Worm (Caenorhabditis elegans) whole organism, L4/young adult: ENCODE results near the gene cnnm-3.

Experiments
- W03F9.2 ChIP-seq: fragments of 150-350 bp; optimal IDR thresholded peaks from 2 replicates; lab custom pipeline; 2014; ENCODE audit warnings: missing biosample characterization, missing genetic modification characterization
- dao-5 ChIP-seq: sonication (generic microtip); optimal IDR thresholded peaks from 2 replicates; lab custom pipeline; 2016; ENCODE audit warnings: missing genotype, missing genetic modification characterization, moderate library complexity, missing compliant biosample characterization
- him-1 ChIP-seq: sonication (generic microtip); optimal IDR thresholded peaks from 2 replicates; lab custom pipeline; 2016; ENCODE audit warnings: missing genotype, missing genetic modification reagents, missing genetic modification characterization, missing compliant biosample characterization

The cnnm-3 gene

DNA sequence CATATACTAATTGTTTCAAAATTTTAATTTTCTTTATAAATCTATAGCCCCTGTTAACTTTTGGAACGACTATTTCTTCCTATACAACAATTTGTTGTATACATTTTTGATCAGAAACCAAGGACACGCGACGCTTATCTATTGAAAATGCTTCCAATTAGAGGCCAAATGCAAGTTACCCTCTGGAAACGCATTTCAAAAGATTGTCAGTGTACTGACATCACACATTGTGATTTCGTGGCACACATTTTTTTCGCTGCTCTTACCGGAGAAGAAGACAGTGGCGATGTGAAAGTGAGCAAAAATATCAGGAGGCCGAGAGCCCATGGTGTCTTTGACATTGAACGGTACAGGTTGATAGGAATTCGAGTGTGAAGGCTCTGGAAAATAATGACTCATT is at the start of gene cnnm-3:
Gene cnnm-3, minus strand, starts transcription at position 382 of the 400 bp plus-strand sequence.
- TF ChIP-seq dao-5 (tag; lab: Kevin White, UChicago) = no peak

DNA sequence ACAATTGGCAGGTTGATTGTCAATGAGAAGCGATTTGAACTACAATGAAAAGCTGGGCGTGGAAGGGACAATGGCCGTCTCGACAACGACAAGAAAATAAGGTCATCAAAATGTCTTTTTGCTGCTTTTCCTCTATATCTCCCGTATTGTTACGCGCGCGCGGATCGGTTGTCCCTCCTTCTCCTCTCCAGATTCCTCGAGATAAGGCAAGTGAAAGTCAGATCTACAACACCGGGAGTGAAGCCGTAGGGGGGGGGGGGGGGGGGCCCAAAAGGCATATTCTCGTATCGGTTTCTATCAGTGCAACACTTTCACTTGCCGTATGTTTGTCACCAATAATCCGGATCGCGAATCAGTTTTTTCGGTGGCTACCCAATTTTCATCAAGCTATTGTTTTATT is 48.7 kb upstream of the cnnm-3 start, which contains the start of gene wrt-2:
Gene wrt-2, minus strand, starts transcription at position 46 of the 400 bp plus-strand sequence.
- TF ChIP-seq W03F9.2 (tag; lab: Kevin White, UChicago) (no peak), dao-5 (tag; lab: Kevin White, UChicago) (no peak), him-1 (tag; lab: Kevin White, UChicago) (no peak)

DNA sequence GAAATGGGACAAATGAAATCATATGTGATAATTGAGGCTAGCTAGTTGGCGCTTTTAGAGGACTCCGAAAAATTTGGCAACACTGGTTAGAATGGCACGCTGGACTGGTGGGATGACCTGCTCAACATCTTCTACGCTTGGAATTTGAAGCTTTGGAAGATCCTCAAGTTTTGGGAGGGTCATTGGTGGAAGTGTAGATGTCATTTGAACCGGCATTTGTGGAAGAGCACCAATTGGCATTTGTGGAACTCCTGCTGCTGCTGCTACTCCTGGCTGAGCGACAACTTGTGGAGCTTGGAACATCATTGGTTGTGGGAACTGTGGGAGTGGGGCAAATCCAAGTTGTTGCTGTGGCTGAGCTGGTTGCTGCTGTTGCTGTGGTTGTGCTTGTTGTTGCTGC is 46.8 kb upstream of the cnnm-3 start:
- no peak for TF ChIP-seq dao-5 (tag; lab: Kevin White, UChicago)
- TF ChIP-seq W03F9.2 (tag; lab: Kevin White, UChicago) = no peak
- TF ChIP-seq him-1 (tag; lab: Kevin White, UChicago) = no peak

DNA sequence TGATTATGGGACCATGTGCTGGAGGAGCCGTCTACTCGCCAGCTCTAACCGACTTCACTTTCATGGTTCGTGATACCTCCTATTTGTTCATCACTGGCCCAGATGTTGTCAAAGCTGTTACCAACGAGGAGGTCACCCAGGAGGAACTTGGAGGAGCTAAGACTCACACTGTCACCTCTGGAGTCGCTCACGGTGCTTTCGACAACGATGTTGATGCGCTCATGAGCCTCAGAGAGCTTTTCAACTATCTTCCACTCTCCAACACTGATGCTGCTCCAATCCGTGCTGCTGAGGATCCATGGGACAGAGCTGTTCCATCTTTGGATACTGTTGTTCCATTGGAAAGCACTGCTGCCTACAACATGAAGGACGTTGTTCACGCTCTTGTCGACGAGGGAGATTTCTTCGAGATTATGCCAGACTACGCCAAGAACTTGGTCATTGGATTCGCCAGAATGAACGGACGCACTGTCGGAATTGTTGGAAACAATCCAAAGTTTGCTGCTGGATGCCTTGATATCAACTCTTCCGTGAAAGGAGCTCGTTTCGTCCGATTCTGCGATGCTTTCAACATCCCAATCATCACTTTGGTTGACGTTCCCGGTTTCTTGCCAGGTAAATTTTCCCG is 45.6 kb upstream of the cnnm-3 start:
- no peak for TF ChIP-seq dao-5 (tag; lab: Kevin White, UChicago)
- no peak for TF ChIP-seq him-1 (tag; lab: Kevin White, UChicago)
- no peak for TF ChIP-seq W03F9.2 (tag; lab: Kevin White, UChicago)

DNA sequence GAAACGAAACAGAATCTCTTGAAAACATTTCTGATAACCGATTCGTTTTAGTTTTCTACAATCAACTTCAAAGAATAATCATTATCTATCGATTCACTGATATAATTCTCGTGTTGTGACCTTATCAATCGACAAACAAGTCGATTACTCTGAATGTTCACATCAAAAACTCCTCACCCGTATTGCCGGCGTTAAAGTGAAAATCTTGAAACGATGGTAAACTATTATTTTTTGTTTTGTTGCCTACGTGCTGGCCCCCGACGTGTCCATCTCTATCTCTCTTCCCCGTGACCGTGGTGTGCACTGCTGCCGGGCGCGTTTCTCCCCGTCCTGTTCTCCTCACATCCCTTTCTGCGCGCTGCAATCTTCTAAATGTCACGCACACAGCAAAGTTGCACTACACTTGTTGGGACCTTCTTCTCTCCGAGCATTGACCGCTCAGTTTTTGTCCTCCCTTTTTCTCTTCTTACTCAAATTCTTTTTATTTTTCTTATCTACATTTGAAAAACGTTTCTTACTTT is 44.3 kb upstream of the cnnm-3 start:
- peak; percentile 26 for TF ChIP-seq W03F9.2 (tag; lab: Kevin White, UChicago)
- no peak for TF ChIP-seq him-1 (tag; lab: Kevin White, UChicago)
- TF ChIP-seq dao-5 (tag; lab: Kevin White, UChicago) = no peak

DNA sequence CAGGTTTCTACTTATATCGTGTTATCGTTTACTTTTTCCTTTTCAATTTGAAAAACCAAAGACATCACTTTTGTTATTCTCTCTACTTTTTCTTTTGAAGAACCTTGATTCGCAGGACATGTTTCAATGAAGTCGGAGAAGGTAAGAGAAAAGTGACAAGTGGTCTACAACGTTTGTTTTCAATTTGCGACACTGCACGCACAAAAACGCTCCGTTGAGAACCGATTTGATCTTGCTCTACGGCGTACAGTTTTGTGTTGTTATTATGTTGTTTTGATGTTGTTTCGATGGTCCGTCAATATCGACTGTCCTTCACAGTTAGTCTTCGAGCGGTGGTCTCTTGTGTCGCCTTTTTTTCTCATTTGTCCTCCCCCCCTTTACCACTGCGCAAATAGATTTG is 43.8 kb upstream of the cnnm-3 start, which contains the start of gene pccb-1:
Gene pccb-1, plus strand, starts transcription at position 127 of the 400 bp plus-strand sequence.
- no peak for TF ChIP-seq W03F9.2 (tag; lab: Kevin White, UChicago)
- TF ChIP-seq him-1 (tag; lab: Kevin White, UChicago) = no peak
- no peak for TF ChIP-seq dao-5 (tag; lab: Kevin White, UChicago)

DNA sequence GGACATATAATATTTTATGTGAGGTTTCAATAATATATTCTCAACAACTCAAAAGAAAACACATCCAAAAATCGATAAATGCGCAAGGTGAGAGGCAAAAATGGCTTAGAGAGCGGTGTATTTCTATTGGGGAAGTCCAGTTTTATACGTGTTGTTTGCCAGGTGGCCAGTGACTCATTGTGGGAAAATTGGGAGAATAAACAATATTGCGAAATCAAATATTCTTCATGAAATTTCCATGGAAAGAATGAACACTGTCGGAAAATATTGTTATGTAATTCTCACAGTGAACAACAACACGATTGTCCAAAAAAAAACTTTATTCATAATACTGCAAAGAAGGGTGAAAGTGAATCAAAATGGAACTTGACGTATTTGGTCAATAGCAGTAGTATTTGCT is 42.0 kb upstream of the cnnm-3 start:
- no peak for TF ChIP-seq dao-5 (tag; lab: Kevin White, UChicago)
- no peak for TF ChIP-seq him-1 (tag; lab: Kevin White, UChicago)
- TF ChIP-seq W03F9.2 (tag; lab: Kevin White, UChicago) = no peak

DNA sequence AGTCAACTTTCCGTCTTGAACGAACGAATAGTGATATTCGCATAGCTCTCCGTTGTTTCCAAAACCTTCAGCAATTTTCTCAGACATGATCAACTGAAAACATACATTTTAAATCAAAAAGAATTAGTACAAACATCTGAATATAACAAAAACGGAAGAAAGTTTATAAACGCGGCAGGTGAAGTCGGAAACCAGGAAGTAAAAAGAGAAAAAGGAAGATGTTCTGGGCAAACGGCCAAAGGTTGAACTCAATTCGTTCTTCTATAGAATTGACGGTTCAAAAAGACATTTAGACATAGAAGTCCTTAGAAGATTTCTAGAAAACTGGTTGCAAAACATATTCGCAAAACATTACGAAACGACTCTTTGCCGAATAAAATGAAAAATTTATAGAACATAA is 41.6 kb upstream of the cnnm-3 start, which contains the start of gene F52E4.5:
Gene F52E4.5, minus strand, starts transcription at position 101 of the 400 bp plus-strand sequence.
- TF ChIP-seq him-1 (tag; lab: Kevin White, UChicago) (no peak), dao-5 (tag; lab: Kevin White, UChicago) (no peak), W03F9.2 (tag; lab: Kevin White, UChicago) (no peak)

DNA sequence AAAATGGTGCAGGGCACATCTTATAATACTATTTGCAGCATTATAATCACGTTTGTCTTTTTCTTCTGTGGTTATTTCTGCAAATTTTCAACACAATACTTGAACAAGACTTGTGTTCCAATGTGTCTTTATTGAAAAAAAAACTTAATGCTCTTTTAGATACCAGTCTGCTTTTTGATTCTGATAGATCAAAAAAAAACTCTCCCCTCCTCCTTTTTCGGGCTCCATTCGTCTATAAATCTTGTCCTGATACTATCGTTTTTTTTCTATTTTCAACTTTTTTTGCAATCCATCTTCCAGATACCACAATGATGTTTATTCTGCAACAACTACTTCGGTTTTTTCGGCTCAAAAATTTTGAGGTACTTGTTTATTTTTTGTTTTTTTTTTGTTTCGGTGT is 35.2 kb upstream of the cnnm-3 start, which contains the start of gene twk-16:
Gene twk-16, plus strand, starts transcription at position 301 of the 400 bp plus-strand sequence.
- no peak for TF ChIP-seq W03F9.2 (tag; lab: Kevin White, UChicago)
- TF ChIP-seq him-1 (tag; lab: Kevin White, UChicago) = no peak
- TF ChIP-seq dao-5 (tag; lab: Kevin White, UChicago) = no peak

DNA sequence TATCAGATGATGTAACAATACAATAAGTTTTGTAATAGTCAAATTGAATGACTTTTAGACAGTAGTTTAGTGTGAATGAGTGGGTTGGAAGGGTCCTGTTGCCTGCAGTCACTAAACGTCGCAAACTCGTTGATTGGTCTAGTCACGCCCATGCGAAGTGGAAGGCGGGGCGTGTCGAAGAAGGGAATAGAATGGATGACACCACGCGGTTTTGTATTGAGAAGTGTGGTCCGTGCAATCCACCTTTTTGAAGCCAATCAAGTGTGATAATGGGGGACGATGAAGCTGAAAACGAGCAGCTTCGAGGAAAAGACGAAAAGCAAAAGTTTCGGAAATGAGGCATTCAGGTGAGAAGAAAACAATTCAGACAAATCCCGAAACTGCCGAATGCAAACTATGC is 24.7 kb upstream of the cnnm-3 start, which contains the start of gene ceh-31:
Gene ceh-31, minus strand, starts transcription at position 101 of the 400 bp plus-strand sequence.
- TF ChIP-seq him-1 (tag; lab: Kevin White, UChicago) (no peak), dao-5 (tag; lab: Kevin White, UChicago) (no peak), W03F9.2 (tag; lab: Kevin White, UChicago) (no peak)

DNA sequence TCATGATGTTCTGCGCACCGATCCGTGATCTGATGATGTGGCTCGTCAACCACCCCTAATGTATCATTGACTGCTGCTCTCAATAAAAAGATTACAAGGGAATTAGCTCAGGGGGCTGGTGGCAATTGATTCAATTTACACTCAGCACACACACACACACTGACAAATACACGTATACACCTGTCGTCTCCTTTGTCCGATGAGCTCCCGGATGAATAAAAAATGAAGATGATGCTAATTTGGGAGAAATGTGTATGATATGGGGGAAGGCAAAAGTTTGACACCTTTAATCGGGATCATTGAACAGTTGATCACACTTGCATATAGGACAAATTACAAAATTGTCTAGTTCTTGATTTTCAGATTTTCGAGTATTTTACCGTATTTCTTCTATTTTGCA is 21.4 kb upstream of the cnnm-3 start:
- TF ChIP-seq dao-5 (tag; lab: Kevin White, UChicago) (no peak), him-1 (tag; lab: Kevin White, UChicago) (no peak), W03F9.2 (tag; lab: Kevin White, UChicago) (no peak)

DNA sequence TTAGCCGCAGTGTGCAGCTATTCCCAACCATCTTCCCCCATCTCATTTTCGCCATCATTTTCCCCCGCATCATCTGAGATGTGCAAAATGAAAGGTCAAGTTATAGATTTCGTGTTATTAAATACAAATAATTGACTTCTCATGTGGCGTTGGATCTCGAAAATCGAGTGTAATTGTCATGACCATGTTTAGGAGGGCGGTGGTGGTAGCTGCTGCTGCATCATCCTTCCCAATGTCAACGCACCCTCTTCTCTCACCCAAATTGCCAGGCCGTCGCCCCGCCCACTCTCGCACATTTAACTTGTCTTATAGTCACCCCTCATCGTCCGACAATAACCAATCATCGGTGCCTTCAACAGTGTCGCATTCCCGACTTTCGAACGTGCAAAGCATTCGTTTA is 17.6 kb upstream of the cnnm-3 start, which contains the start of gene ceh-30:
Gene ceh-30, plus strand, starts transcription at position 301 of the 400 bp plus-strand sequence.
- TF ChIP-seq him-1 (tag; lab: Kevin White, UChicago) = no peak
- TF ChIP-seq dao-5 (tag; lab: Kevin White, UChicago) = no peak
- TF ChIP-seq W03F9.2 (tag; lab: Kevin White, UChicago) = no peak

DNA sequence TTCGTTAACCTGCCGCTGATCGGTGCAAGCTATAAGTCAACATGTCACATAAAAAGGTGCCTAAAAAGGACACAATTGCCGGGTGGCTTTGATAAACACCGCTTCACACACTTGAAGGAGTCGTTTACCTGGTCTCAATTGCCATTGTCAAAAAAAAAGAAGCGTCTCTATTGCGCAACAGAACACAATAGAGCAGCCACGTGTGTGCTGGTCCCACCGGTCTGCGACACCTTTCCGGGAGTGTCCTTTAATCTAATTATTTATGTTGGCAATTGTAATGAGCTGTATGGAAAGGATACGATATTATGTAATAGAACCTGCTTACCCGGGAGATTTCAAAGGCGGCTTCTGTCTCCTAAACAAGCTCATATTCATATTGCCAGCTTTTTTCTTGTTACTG is 16.1 kb upstream of the cnnm-3 start:
- TF ChIP-seq W03F9.2 (tag; lab: Kevin White, UChicago) = no peak
- TF ChIP-seq dao-5 (tag; lab: Kevin White, UChicago) = no peak
- TF ChIP-seq him-1 (tag; lab: Kevin White, UChicago) = no peak

DNA sequence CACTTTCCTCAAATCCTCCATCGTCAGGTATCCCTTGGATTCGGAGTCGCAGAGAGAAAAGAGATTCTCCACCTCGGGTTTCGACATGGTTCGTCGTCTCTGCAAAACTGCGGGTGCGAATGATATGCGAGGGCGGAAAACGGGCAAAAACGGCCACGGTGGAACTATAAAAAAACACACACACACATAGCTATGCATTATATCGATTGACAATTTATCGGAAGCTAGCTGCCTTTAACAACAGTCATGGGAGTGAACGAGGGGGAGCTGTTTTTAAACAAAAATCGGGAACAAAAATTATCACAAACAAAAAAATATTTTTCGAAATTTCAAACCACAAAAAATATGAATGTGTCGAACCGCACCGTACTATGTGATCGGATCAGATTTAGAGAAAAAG is 13.7 kb upstream of the cnnm-3 start, which contains the start of gene rsef-1:
Gene rsef-1, minus strand, starts transcription at position 101 of the 400 bp plus-strand sequence.
- TF ChIP-seq him-1 (tag; lab: Kevin White, UChicago) (no peak), W03F9.2 (tag; lab: Kevin White, UChicago) (no peak), dao-5 (tag; lab: Kevin White, UChicago) (no peak)
